Worm (Caenorhabditis elegans) whole organism, mixed stage, embryonic: ENCODE measurements around the gene ins-22.
"Not testable (repeated sequence)": the region's sequence is repeated elsewhere in the genome, so short reads cannot be mapped to it uniquely, and the experiment has no call there.

Experiments used
- M03D4.4 ChIP-seq: sonication (generic microtip); optimal IDR thresholded peaks from 2 replicates; lab custom pipeline; 2017; ENCODE audit warnings: mild to moderate bottlenecking, missing genetic modification characterization, missing compliant biosample characterization
- blmp-1 ChIP-seq: fragments of 150-350 bp; optimal IDR thresholded peaks from 2 replicates; lab custom pipeline; 2014; ENCODE audit warnings: missing biosample characterization, missing genetic modification characterization
- ceh-43 ChIP-seq: fragments of 200-800 bp; sonication (Bioruptor generic); optimal IDR thresholded peaks from 2 replicates; lab custom pipeline; 2018; ENCODE audit warnings: mild to moderate bottlenecking, missing genetic modification characterization, moderate library complexity, missing compliant biosample characterization
- ceh-83 ChIP-seq: fragments of 200-800 bp; sonication (Bioruptor generic); optimal IDR thresholded peaks from 2 replicates; lab custom pipeline; 2018; ENCODE audit warnings: mild to moderate bottlenecking, missing genetic modification characterization, missing compliant biosample characterization
- cnd-1 ChIP-seq: fragments of 200-800 bp; sonication (Bioruptor generic); optimal IDR thresholded peaks from 2 replicates; lab custom pipeline; 2018; ENCODE audit warnings: mild to moderate bottlenecking, missing genetic modification characterization, missing compliant biosample characterization
- drap-1 ChIP-seq: fragments of 200-800 bp; sonication (Bioruptor generic); optimal IDR thresholded peaks from 3 replicates; lab custom pipeline; 2018; ENCODE audit warnings: mild to moderate bottlenecking, missing genetic modification characterization, missing compliant biosample characterization
- elt-1 ChIP-seq: sonication (generic microtip); optimal IDR thresholded peaks from 2 replicates; lab custom pipeline; 2017; ENCODE audit warnings: missing genetic modification characterization, mild to moderate bottlenecking, missing compliant biosample characterization, antibody characterized with exemption, moderate library complexity, borderline replicate concordance; ENCODE audit not compliant: insufficient read depth
- elt-3 ChIP-seq: fragments of 150-350 bp; optimal IDR thresholded peaks from 2 replicates; lab custom pipeline; 2014; ENCODE audit warnings: missing biosample characterization, missing genetic modification characterization
- flh-1 ChIP-seq: fragments of 200-800 bp; sonication (Bioruptor generic); optimal IDR thresholded peaks from 2 replicates; lab custom pipeline; 2018; ENCODE audit warnings: mild to moderate bottlenecking, missing genetic modification characterization, moderate library complexity, missing compliant biosample characterization
- ham-2 ChIP-seq: fragments of 200-800 bp; sonication (Bioruptor generic); optimal IDR thresholded peaks from 2 replicates; lab custom pipeline; 2018; ENCODE audit warnings: mild to moderate bottlenecking, missing genetic modification characterization, missing compliant biosample characterization
- lin-13 ChIP-seq: fragments of 150-350 bp; optimal IDR thresholded peaks from 2 replicates; lab custom pipeline; 2014; ENCODE audit warnings: missing biosample characterization, missing genetic modification characterization
- lin-32 ChIP-seq: fragments of 200-800 bp; sonication (Bioruptor generic); optimal IDR thresholded peaks from 2 replicates; lab custom pipeline; 2018; ENCODE audit warnings: mild to moderate bottlenecking, missing genetic modification characterization, missing compliant biosample characterization
- lsy-2 ChIP-seq: fragments of 150-350 bp; optimal IDR thresholded peaks from 2 replicates; lab custom pipeline; 2014; ENCODE audit warnings: missing biosample characterization, missing genetic modification characterization
- mab-5 ChIP-seq: fragments of 150-350 bp; optimal IDR thresholded peaks from 2 replicates; lab custom pipeline; 2014; ENCODE audit warnings: missing biosample characterization, missing genetic modification characterization
- mls-2 ChIP-seq: sonication (generic microtip); optimal IDR thresholded peaks from 2 replicates; lab custom pipeline; 2016; ENCODE audit warnings: mild to moderate bottlenecking, missing genetic modification characterization, moderate library complexity, missing compliant biosample characterization
- nhr-2 ChIP-seq: fragments of 150-350 bp; optimal IDR thresholded peaks from 2 replicates; lab custom pipeline; 2014; ENCODE audit warnings: missing biosample characterization, missing genetic modification characterization
- nhr-237 ChIP-seq: fragments of 150-350 bp; optimal IDR thresholded peaks from 2 replicates; lab custom pipeline; 2014; ENCODE audit warnings: missing biosample characterization, missing genetic modification characterization
- nhr-28 ChIP-seq: fragments of 150-350 bp; optimal IDR thresholded peaks from 2 replicates; lab custom pipeline; 2014; ENCODE audit warnings: missing biosample characterization, missing genetic modification characterization
- nhr-76 ChIP-seq: sonication (generic microtip); optimal IDR thresholded peaks from 2 replicates; lab custom pipeline; 2017; ENCODE audit warnings: missing biosample characterization, missing genetic modification characterization
- pha-4 ChIP-seq: fragments of 150-350 bp; optimal IDR thresholded peaks from 2 replicates; lab custom pipeline; 2018; ENCODE audit warnings: missing biosample characterization, missing genetic modification reagents, missing genetic modification characterization
- snpc-4 ChIP-seq: fragments of 150-350 bp; optimal IDR thresholded peaks from 2 replicates; lab custom pipeline; 2014; ENCODE audit warnings: missing biosample characterization, missing genetic modification characterization
- sptf-1 ChIP-seq: sonication (generic microtip); optimal IDR thresholded peaks from 2 replicates; lab custom pipeline; 2017; ENCODE audit warnings: mild to moderate bottlenecking, missing genetic modification characterization, moderate library complexity, missing compliant biosample characterization
- tbx-8 ChIP-seq: fragments of 200-800 bp; sonication (Bioruptor generic); optimal IDR thresholded peaks from 2 replicates; lab custom pipeline; 2018; ENCODE audit warnings: mild to moderate bottlenecking, missing genetic modification characterization, moderate library complexity, missing compliant biosample characterization
- unc-120 ChIP-seq: sonication (generic microtip); optimal IDR thresholded peaks from 2 replicates; lab custom pipeline; 2017; ENCODE audit warnings: missing genetic modification characterization, missing compliant biosample characterization; ENCODE audit not compliant: poor library complexity, severe bottlenecking
- unc-39 ChIP-seq: fragments of 150-350 bp; optimal IDR thresholded peaks from 2 replicates; lab custom pipeline; 2014; ENCODE audit warnings: missing biosample characterization, missing genetic modification characterization
- unc-62 ChIP-seq: fragments of 150-350 bp; optimal IDR thresholded peaks from 2 replicates; lab custom pipeline; 2014; ENCODE audit warnings: missing biosample characterization, missing genetic modification reagents, missing genetic modification characterization
- zip-8 ChIP-seq: fragments of 150-350 bp; optimal IDR thresholded peaks from 2 replicates; lab custom pipeline; 2014; ENCODE audit warnings: missing biosample characterization, missing genetic modification characterization
- ztf-11 ChIP-seq: fragments of 150-350 bp; optimal IDR thresholded peaks from 2 replicates; lab custom pipeline; 2014; ENCODE audit warnings: missing biosample characterization, missing genetic modification characterization

Gene ins-22

DNA sequence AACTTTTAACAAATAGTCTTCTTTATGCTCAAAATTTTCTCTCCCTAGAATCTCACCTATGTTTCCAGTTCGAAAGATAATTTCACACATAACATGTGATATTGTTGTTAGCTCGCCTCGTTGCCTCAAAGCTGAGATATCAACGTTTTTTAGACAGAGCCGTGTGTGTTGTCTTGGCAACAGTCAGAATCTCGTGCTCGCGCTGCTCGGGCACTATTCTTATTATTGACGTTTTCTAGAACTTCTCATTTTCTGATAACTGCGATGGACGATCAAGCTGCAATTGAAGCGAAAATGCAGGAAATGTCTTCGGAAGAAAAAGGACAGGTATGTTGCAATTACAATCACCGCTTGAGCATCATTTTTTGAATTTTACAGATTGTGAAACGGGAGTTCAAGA, 9.7 kb downstream of the ins-22 start, which contains the start of gene xbx-3:
Gene xbx-3, plus strand, starts transcription at position 163 of the 400 bp plus-strand sequence.
- TF ChIP-seq unc-39 (no peak), nhr-28 (tag; lab: Kevin White, UChicago) (no peak), lsy-2 (tag; lab: Kevin White, UChicago) (no peak), sptf-1 (tag; lab: Kevin White, UChicago) (no peak), lin-32 (GFP tag; lab: Kevin White, UChicago) (no peak), ztf-11 (tag; lab: Kevin White, UChicago) (no peak), unc-120 (no peak), nhr-237 (tag; lab: Kevin White, UChicago) (no peak), mab-5 (tag; lab: Kevin White, UChicago) (no peak), cnd-1 (tag; lab: Kevin White, UChicago) (no peak), nhr-76 (tag; lab: Kevin White, UChicago) (no peak), lin-13 (tag; lab: Kevin White, UChicago) (no peak), nhr-2 (tag; lab: Kevin White, UChicago) (no peak), M03D4.4 (no peak), elt-3 (tag; lab: Kevin White, UChicago) (no peak), drap-1 (no peak)
- TF ChIP-seq, all 35 proteins: peak for 0

DNA sequence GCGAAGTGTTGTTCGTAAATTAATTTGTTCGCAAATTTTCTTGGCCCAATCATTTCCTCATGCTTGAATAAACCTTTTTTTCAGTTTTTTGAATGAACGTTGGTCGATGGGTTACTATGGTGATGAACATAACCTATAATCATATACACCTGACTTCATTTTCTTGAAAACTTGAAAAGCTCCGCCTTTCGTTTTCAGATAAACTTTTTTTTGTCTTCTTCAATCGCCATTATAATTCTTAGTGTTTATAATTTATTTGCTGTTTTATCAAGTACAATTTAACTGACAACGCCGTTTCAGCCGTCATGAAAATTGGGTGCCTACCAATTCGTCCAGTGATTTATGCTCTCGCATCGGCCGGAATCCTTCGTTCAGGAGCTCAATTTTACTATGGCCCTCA, 11.1 kb downstream of the ins-22 start, which contains the start of gene M04D8.7:
Gene M04D8.7, plus strand, starts transcription at position 301 of the 400 bp plus-strand sequence.
- TF ChIP-seq ceh-83 (GFP tag; lab: Kevin White, UChicago) (no peak), unc-62 (GFP tag; lab: Kevin White, UChicago) (no peak), zip-8 (no peak), unc-39 (no peak), drap-1 (no peak), unc-120 (no peak), elt-3 (tag; lab: Kevin White, UChicago) (no peak)

DNA sequence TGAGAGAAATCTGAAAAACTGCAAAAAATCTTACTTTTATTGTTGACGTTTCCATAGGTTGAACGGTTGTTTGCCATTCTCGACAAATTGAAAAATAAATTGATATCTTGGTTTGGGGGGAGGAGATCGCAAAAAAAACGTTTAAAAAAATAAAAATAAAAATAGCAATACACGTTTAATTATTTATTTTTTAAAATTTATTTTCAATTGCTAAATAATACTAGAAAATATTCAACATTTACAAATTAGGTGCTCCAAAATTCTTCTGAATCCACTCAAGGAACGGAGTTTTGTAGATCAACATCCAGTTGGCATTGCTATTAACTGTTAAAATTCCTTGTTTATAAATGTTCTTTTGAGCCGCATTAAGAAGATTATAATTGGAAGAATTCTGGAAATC, 13.9 kb downstream of the ins-22 start, which contains the start of gene T16G12.7:
Gene T16G12.7, minus strand, starts transcription at position 101 of the 400 bp plus-strand sequence.
- TF ChIP-seq ham-2 (GFP tag; lab: Kevin White, UChicago) (no peak), ztf-11 (tag; lab: Kevin White, UChicago) (no peak), snpc-4 (tag; lab: Kevin White, UChicago) (no peak), cnd-1 (tag; lab: Kevin White, UChicago) (no peak), nhr-76 (tag; lab: Kevin White, UChicago) (no peak), elt-1 (tag; lab: Kevin White, UChicago) (no peak), ceh-43 (GFP tag; lab: Kevin White, UChicago) (no peak)

DNA sequence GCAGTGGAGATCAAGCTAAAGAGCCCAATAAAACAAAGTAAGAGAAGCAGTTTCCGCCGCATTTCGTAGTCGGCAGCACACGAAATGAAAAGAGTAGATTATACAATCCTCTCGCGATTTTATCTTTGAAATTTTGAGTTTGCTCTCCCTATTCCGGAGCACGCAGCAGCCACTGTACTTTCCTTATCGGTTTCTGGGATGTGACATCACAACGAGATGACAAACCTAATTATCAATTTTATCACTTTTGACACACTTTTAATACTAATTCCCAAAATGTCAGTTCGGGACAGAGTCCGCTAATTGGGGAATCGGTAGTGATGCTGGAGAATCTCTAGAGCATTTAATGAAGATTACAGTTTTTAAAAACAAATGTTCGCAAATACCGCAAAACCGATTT, 23.6 kb downstream of the ins-22 start, which contains the start of gene T16G12.1:
Gene T16G12.1, minus strand, starts transcription at position 176 of the 400 bp plus-strand sequence.
- TF ChIP-seq ceh-83 (GFP tag; lab: Kevin White, UChicago) (no peak), blmp-1 (no peak), unc-62 (GFP tag; lab: Kevin White, UChicago) (no peak), unc-120 (no peak), mab-5 (tag; lab: Kevin White, UChicago) (no peak), nhr-28 (tag; lab: Kevin White, UChicago) (no peak), nhr-237 (tag; lab: Kevin White, UChicago) (no peak), pha-4 (tag; lab: Kevin White, UChicago) (no peak), mls-2 (tag; lab: Kevin White, UChicago) (no peak), drap-1 (no peak), tbx-8 (no peak), snpc-4 (tag; lab: Kevin White, UChicago) (no peak), elt-1 (tag; lab: Kevin White, UChicago) (no peak), unc-39 (no peak)

DNA sequence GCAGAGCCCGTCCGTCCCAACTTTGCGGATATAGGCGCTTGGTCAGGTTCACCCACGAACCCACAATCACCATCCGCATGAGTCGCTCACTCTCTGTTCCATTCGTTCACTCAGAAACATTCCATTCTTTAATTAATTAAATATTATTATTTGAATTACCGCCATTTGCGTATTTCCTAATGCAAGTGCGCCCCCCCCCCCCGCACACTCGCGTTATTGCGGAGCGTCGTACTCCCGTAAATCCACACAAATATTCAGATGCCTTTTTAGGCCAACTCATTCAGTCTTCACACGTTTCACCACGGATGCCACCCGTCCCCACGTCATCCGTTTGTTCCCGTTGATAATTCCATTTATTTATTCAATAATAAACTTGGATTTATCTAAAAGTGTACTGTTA, 24.2 kb downstream of the ins-22 start, which contains the start of gene T16G12.3:
Gene T16G12.3, plus strand, starts transcription at position 301 of the 400 bp plus-strand sequence.
- TF ChIP-seq nhr-28 (tag; lab: Kevin White, UChicago); lin-13 (tag; lab: Kevin White, UChicago); flh-1 (GFP tag; lab: Kevin White, UChicago): not testable (repeated sequence)

DNA sequence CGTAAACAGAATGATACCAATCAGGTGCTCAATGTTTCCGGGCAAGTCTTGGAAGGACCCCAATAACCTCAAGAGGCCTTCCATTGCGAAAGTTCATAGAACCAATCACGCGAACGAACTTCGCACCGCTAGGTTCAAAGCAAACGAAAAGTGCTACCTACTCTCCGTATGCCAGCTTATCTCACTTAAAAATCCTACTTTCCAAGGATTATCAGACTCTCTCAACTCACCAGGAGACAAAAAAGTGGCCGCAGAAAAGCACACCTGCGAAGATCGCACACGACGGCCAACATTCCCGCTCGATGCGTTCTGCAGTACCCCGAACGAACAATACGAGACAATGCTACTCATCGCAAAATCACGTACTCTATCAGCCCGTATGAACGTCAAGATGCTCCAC, 27.2 kb downstream of the ins-22 start, which contains the start of gene T16G12.12:
Gene T16G12.12, plus strand, starts transcription at position 301 of the 400 bp plus-strand sequence.
- not testable (repeated sequence) for TF ChIP-seq M03D4.4, unc-39, zip-8
